Fruit fly (Drosophila melanogaster): ENCODE results near the gene rst.

The rst gene

DNA sequence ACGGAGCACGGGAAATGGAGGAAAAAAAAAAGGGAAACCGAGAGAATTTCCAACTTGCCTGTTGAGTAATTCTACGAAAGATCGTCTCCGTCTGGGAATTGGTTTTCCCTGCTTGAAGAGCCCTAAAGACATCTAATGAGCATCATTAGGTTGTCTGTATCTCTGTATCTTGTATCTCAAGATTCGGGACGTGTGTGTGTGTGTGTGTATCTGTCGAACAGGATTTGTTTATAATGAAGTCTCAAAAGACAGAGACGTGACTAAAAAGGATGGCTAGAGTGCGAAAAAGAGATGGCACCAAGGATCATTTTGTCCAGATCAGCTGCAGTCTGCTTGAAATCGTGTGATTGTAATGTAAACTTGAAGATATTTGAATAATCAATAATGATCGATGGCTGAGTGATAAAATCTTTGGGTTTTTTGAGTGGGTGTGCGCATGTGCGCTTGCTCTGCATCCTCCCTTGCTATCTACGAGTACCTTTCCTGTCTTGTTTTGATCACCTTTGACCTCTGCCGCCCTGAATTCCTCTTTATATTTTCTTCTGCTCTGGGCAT, 8.9 kb upstream of the rst start:
- TF ChIP-seq Scr (GFP tag; IDR thresholded peaks at IDR 0.05; ENCODE audit: partially characterized antibody): no peak
- TF ChIP-seq CG7928 (GFP tag; optimal IDR thresholded peaks at IDR 0.05): no peak
- no peak for TF ChIP-seq esg (GFP tag; conservative IDR thresholded peaks at IDR 0.05)
- peak; percentile 9 for TF ChIP-seq sens (GFP tag)
- no peak for TF ChIP-seq CG2120 (GFP tag; optimal IDR thresholded peaks at IDR 0.05)
- no peak for TF ChIP-seq CG11456 (GFP tag; IDR thresholded peaks at IDR 0.05)
- TF ChIP-seq D19B (GFP tag; optimal IDR thresholded peaks at IDR 0.05): no peak
- TF ChIP-seq CG2875 (GFP tag; optimal IDR thresholded peaks at IDR 0.05): no peak
- TF ChIP-seq CG11695 (GFP tag; IDR thresholded peaks at IDR 0.05): no peak
- TF ChIP-seq CG16813 (GFP tag; IDR thresholded peaks at IDR 0.05; ENCODE audit: partially characterized antibody): no peak
- no peak for TF ChIP-seq trh (GFP tag; optimal IDR thresholded peaks at IDR 0.05)
- TF ChIP-seq sob (GFP tag; IDR thresholded peaks at IDR 0.05): no peak
- TF ChIP-seq CG15011 (GFP tag; optimal IDR thresholded peaks at IDR 0.05): no peak
- peak in 1 of 2 experiments; percentile 74 for TF ChIP-seq Hr78 (GFP tag; optimal IDR thresholded peaks at IDR 0.05)
- TF ChIP-seq CG4730 (GFP tag; IDR thresholded peaks at IDR 0.05): no peak
- TF ChIP-seq hbn (GFP tag; IDR thresholded peaks at IDR 0.05; ENCODE audit: partially characterized antibody): no peak
- peak; percentile 6 for TF ChIP-seq kni (GFP tag; optimal IDR thresholded peaks at IDR 0.05)
- TF ChIP-seq pros (GFP tag; optimal IDR thresholded peaks at IDR 0.05): peak; percentile 94
- peak; percentile 55 for TF ChIP-seq cg (GFP tag; optimal IDR thresholded peaks at IDR 0.05)
- peak; percentile 18 for TF ChIP-seq hth (optimal IDR thresholded peaks at IDR 0.05)
- TF ChIP-seq insv (GFP tag; optimal IDR thresholded peaks at IDR 0.05): peak in 1 of 2 experiments; percentile 5
- TF ChIP-seq lola (GFP tag; optimal IDR thresholded peaks at IDR 0.05): no peak
- TF ChIP-seq sc (optimal IDR thresholded peaks at IDR 0.05): no peak
- no peak for TF ChIP-seq sc (GFP tag; optimal IDR thresholded peaks at IDR 0.05)
- TF ChIP-seq otp (GFP tag; IDR thresholded peaks at IDR 0.05): no peak
- no peak for TF ChIP-seq CG4404 (GFP tag; IDR thresholded peaks at IDR 0.05)
- 0 out of 2 replicates have a peak, but pooled peaks have one; percentile 35 for TF ChIP-seq Awh (GFP tag; IDR thresholded peaks at IDR 0.05)
- 0 out of 3 replicates have a peak, but pooled peaks have one; percentile 16 for TF ChIP-seq gce (GFP tag; IDR thresholded peaks at IDR 0.05)
- no peak for TF ChIP-seq CG16863 (GFP tag; optimal IDR thresholded peaks at IDR 0.05)
- TF ChIP-seq HmgZ (tag; optimal IDR thresholded peaks at IDR 0.05): no peak
- peak; percentile 95 for TF ChIP-seq zen (tag; optimal IDR thresholded peaks at IDR 0.05)
- TF ChIP-seq grn (GFP tag; optimal IDR thresholded peaks at IDR 0.05): peak; percentile 64
- TF ChIP-seq Rfx (GFP tag; IDR thresholded peaks at IDR 0.05): no peak

DNA sequence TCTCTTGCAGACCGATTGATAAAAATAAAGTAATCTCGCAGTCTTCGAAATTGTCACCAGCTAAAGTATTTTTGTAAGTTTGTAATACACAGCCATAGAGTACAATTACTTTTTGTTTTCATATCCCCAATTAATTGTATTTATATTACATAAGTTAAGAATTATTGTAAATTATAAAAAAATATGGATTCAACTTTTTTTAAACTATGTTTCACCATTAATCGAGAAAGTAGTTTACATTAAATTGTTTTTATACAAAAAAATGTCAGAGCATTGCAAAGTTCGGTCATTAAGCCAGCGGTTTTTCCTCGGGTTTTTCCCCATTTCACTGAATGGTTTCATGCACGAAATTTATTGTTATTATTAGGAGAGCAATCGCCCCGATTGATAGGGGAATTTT, 6.7 kb upstream of the rst start:
- TF ChIP-seq CG16863 (GFP tag; optimal IDR thresholded peaks at IDR 0.05): no peak
- TF ChIP-seq CG17829 (tag; optimal IDR thresholded peaks at IDR 0.05): peak; percentile 2
- no peak for TF ChIP-seq Fer3 (tag; optimal IDR thresholded peaks at IDR 0.05)
- peak; percentile 49 for TF ChIP-seq CG10979 (tag; optimal IDR thresholded peaks at IDR 0.05)
- no peak for TF ChIP-seq twi (tag; optimal IDR thresholded peaks at IDR 0.05)
- TF ChIP-seq CG2116 (GFP tag; optimal IDR thresholded peaks at IDR 0.05): no peak
- TF ChIP-seq HLH54F (GFP tag; optimal IDR thresholded peaks at IDR 0.05): no peak
- TF ChIP-seq Sox100B (GFP tag; optimal IDR thresholded peaks at IDR 0.05): no peak
- peak in 1 of 3 experiments; percentile 32 for TF ChIP-seq lola (GFP tag; optimal IDR thresholded peaks at IDR 0.05)
- no peak for TF ChIP-seq gsb (GFP tag; IDR thresholded peaks at IDR 0.05)
- peak; percentile 4 for TF ChIP-seq fd96Cb (tag; optimal IDR thresholded peaks at IDR 0.05)
- TF ChIP-seq sc (optimal IDR thresholded peaks at IDR 0.05): no peak
- TF ChIP-seq sc (GFP tag; optimal IDR thresholded peaks at IDR 0.05): no peak
- TF ChIP-seq NC2α (GFP tag; optimal IDR thresholded peaks at IDR 0.05): no peak
- no peak for TF ChIP-seq Mad (GFP tag; optimal IDR thresholded peaks at IDR 0.05)
- 0 out of 2 replicates have a peak, but pooled peaks have one; percentile 24 for TF ChIP-seq CG31441 (GFP tag; IDR thresholded peaks at IDR 0.05)
- no peak for TF ChIP-seq Neu2 (GFP tag; optimal IDR thresholded peaks at IDR 0.05; ENCODE audit: borderline replicate concordance)
- no peak for TF ChIP-seq Optix (GFP tag; IDR thresholded peaks at IDR 0.05)
- no peak for TF ChIP-seq CG11504 (tag; optimal IDR thresholded peaks at IDR 0.05)
- TF ChIP-seq CG15514 (GFP tag; optimal IDR thresholded peaks at IDR 0.05): no peak
- TF ChIP-seq dati (GFP tag; IDR thresholded peaks at IDR 0.05): no peak
- TF ChIP-seq nmo (GFP tag; optimal IDR thresholded peaks at IDR 0.05): peak; percentile 26

Data from whole organism, embryonic.